Fruit fly (Drosophila melanogaster): ENCODE measurements around the gene Myc.
A peak's percentile ranks its signal among the peaks of the same experiment; 100 is the strongest.

Gene Myc

dm6 chrX:3432928-3433327 lies 60.0 kb downstream of the Myc start:
- peak; percentile 81 for TF ChIP-seq Sox15 (GFP tag; optimal IDR thresholded peaks at IDR 0.05)
- peak; percentile 94 for TF ChIP-seq CG6163 (GFP tag; IDR thresholded peaks at IDR 0.05)
- peak; percentile 79 for TF ChIP-seq CG34406 (GFP tag; optimal IDR thresholded peaks at IDR 0.05)
- no peak for TF ChIP-seq Hr38 (GFP tag; optimal IDR thresholded peaks at IDR 0.05)
- TF ChIP-seq Blimp-1 (GFP tag; optimal IDR thresholded peaks at IDR 0.05), result no peak
- peak; percentile 78 for TF ChIP-seq CG6276 (GFP tag; optimal IDR thresholded peaks at IDR 0.05)
- TF ChIP-seq Hr4 (GFP tag; optimal IDR thresholded peaks at IDR 0.05), result peak; percentile 90
- TF ChIP-seq CG32006 (GFP tag; optimal IDR thresholded peaks at IDR 0.05), result peak; percentile 85
- peak; percentile 74 for TF ChIP-seq CG6792 (GFP tag; optimal IDR thresholded peaks at IDR 0.05)
- TF ChIP-seq vri (GFP tag; optimal IDR thresholded peaks at IDR 0.05), result peak; percentile 44
- TF ChIP-seq Hr39 (GFP tag; optimal IDR thresholded peaks at IDR 0.05), result peak; percentile 87
- peak; percentile 91 for TF ChIP-seq CG10669 (GFP tag; optimal IDR thresholded peaks at IDR 0.05)
- TF ChIP-seq Ets21C (GFP tag; optimal IDR thresholded peaks at IDR 0.05), result peak; percentile 73
- TF ChIP-seq lz (GFP tag; optimal IDR thresholded peaks at IDR 0.05), result peak; percentile 83
- peak; percentile 88 for TF ChIP-seq CG8119 (GFP tag; IDR thresholded peaks at IDR 0.05)
- TF ChIP-seq spab (GFP tag; optimal IDR thresholded peaks at IDR 0.05), result peak; percentile 71
- TF ChIP-seq CG7368 (GFP tag; optimal IDR thresholded peaks at IDR 0.05), result peak; percentile 91
- TF ChIP-seq CG16779 (tag; optimal IDR thresholded peaks at IDR 0.05), result peak; percentile 49
- TF ChIP-seq fd85E (GFP tag; optimal IDR thresholded peaks at IDR 0.05), result peak; percentile 70
- no peak for TF ChIP-seq Eip93F (GFP tag; optimal IDR thresholded peaks at IDR 0.05)
- peak; percentile 82 for TF ChIP-seq CG1621 (tag; optimal IDR thresholded peaks at IDR 0.05)
- TF ChIP-seq achi (GFP tag; optimal IDR thresholded peaks at IDR 0.05), result peak; percentile 80
- TF ChIP-seq eg (GFP tag; IDR thresholded peaks at IDR 0.05), result peak; percentile 90
- peak; percentile 64 to 82 for TF ChIP-seq salr (GFP tag; optimal IDR thresholded peaks at IDR 0.05)
- peak; percentile 86 for TF ChIP-seq CG8319 (GFP tag; optimal IDR thresholded peaks at IDR 0.05)
- no peak for TF ChIP-seq CG6854 (GFP tag; optimal IDR thresholded peaks at IDR 0.05)
- peak; percentile 83 for TF ChIP-seq Ets96B (tag; optimal IDR thresholded peaks at IDR 0.05)
- peak; percentile 62 for TF ChIP-seq CG9139 (GFP tag; optimal IDR thresholded peaks at IDR 0.05)
- peak; percentile 78 for TF ChIP-seq dac (GFP tag; optimal IDR thresholded peaks at IDR 0.05)
- TF ChIP-seq OdsH (GFP tag; optimal IDR thresholded peaks at IDR 0.05), result peak; percentile 86
- peak; percentile 86 for TF ChIP-seq acj6 (GFP tag; optimal IDR thresholded peaks at IDR 0.05)
- TF ChIP-seq dsx (GFP tag; optimal IDR thresholded peaks at IDR 0.05; ENCODE audit: poor library complexity, severe bottlenecking), result peak; percentile 72
- peak; percentile 66 for TF ChIP-seq Smox (GFP tag; optimal IDR thresholded peaks at IDR 0.05)
- peak; percentile 96 for TF ChIP-seq Eip78C (GFP tag)
- peak; percentile 84 for TF ChIP-seq CG31627 (GFP tag; optimal IDR thresholded peaks at IDR 0.05)
- peak; percentile 75 for TF ChIP-seq CG3032 (tag; optimal IDR thresholded peaks at IDR 0.05)
- peak; percentile 80 for TF ChIP-seq Lpt (GFP tag; optimal IDR thresholded peaks at IDR 0.05)
- peak; percentile 50 for TF ChIP-seq Met (GFP tag; optimal IDR thresholded peaks at IDR 0.05)
- TF ChIP-seq CG3919 (GFP tag; optimal IDR thresholded peaks at IDR 0.05), result peak; percentile 90
- peak; percentile 78 for TF ChIP-seq CG10631 (GFP tag; optimal IDR thresholded peaks at IDR 0.05)
- TF ChIP-seq Gug (GFP tag; IDR thresholded peaks at IDR 0.05), result peak; percentile 84
- peak; percentile 86 for TF ChIP-seq CG15336 (GFP tag; IDR thresholded peaks at IDR 0.05)
- peak; percentile 77 for TF ChIP-seq CG8632 (GFP tag; optimal IDR thresholded peaks at IDR 0.05)
- peak; percentile 91 for TF ChIP-seq pdm3 (GFP tag; optimal IDR thresholded peaks at IDR 0.05)
- peak; percentile 85 for TF ChIP-seq CG11294 (GFP tag; IDR thresholded peaks at IDR 0.05)
- TF ChIP-seq Eip75B (GFP tag; optimal IDR thresholded peaks at IDR 0.05), result peak; percentile 82
- peak; percentile 75 for TF ChIP-seq Sox102F (GFP tag; optimal IDR thresholded peaks at IDR 0.05)
- TF ChIP-seq fkh (GFP tag; optimal IDR thresholded peaks at IDR 0.05), result peak; percentile 32
- peak; percentile 72 for TF ChIP-seq CG6808 (GFP tag; optimal IDR thresholded peaks at IDR 0.05)
- TF ChIP-seq CG11902 (GFP tag; optimal IDR thresholded peaks at IDR 0.05), result peak; percentile 85
- peak; percentile 86 for TF ChIP-seq CG11762 (GFP tag; optimal IDR thresholded peaks at IDR 0.05; ENCODE audit: insufficient read depth)
- TF ChIP-seq esn (GFP tag; optimal IDR thresholded peaks at IDR 0.05), result peak; percentile 81

Measured in whole organism, prepupa.